Worm (Caenorhabditis elegans): ENCODE measurements around the gene vps-11.

vps-11 gene

ce11 chrII:10834717-10835116 lies 41.4 kb upstream of the vps-11 start:
- TF ChIP-seq mel-28 (tag; optimal IDR thresholded peaks at IDR 0.05; ENCODE audit: borderline replicate concordance) (no peak), die-1 (tag; optimal IDR thresholded peaks at IDR 0.05) (no peak), madf-8 (GFP tag; conservative IDR thresholded peaks at IDR 0.05) (no peak)

- TF ChIP-seq B0035.1 (tag; optimal IDR thresholded peaks at IDR 0.05) (no peak), egl-44 (GFP tag; IDR thresholded peaks at IDR 0.05) (no peak), lin-40 (tag; optimal IDR thresholded peaks at IDR 0.05) (no peak), dpff-1 (tag; optimal IDR thresholded peaks at IDR 0.05) (no peak), zfh-2 (GFP tag; conservative IDR thresholded peaks at IDR 0.05) (peak; percentile 54), cebp-2 (GFP tag; IDR thresholded peaks at IDR 0.05) (no peak), nfya-2 (GFP tag; IDR thresholded peaks at IDR 0.05) (no peak), ztf-22 (GFP tag; optimal IDR thresholded peaks at IDR 0.05) (no peak), lir-1 (GFP tag; conservative IDR thresholded peaks at IDR 0.05) (no peak)
These were observed 36.3 kb upstream of the vps-11 start for ce11 chrII:10829572-10829971.

ce11 chrII:10829081-10829480 lies 35.8 kb upstream of the vps-11 start, which contains the start of gene VM106R.1:
Gene VM106R.1 (minus strand): TSS chrII:10829181.
- TF ChIP-seq gei-17 (GFP tag; optimal IDR thresholded peaks at IDR 0.05) (no peak), athp-1 (tag; optimal IDR thresholded peaks at IDR 0.05) (no peak), tbp1 (GFP tag; optimal IDR thresholded peaks at IDR 0.05) (no peak), let-526 (GFP tag; IDR thresholded peaks at IDR 0.05) (no peak), F52B5.7 (tag; optimal IDR thresholded peaks at IDR 0.05) (no peak), lsl-1 (GFP tag; optimal IDR thresholded peaks at IDR 0.05) (no peak), sea-2 (GFP tag; IDR thresholded peaks at IDR 0.05) (no peak), F49E8.2 (tag; optimal IDR thresholded peaks at IDR 0.05; ENCODE audit: insufficient read depth) (no peak)

- TF ChIP-seq rec-8 (tag; optimal IDR thresholded peaks at IDR 0.05) = peak in 1 of 2 experiments; percentile 12
- peak; percentile 83 for TF ChIP-seq efl-1 (GFP tag; optimal IDR thresholded peaks at IDR 0.05)
- TF ChIP-seq F22D6.2 (tag; optimal IDR thresholded peaks at IDR 0.05) = no peak
- TF ChIP-seq F23B12.7 (tag; optimal IDR thresholded peaks at IDR 0.05; ENCODE audit: insufficient read depth) = peak; percentile 8
- TF ChIP-seq dox-1 (GFP tag; IDR thresholded peaks at IDR 0.05) = peak; percentile 22; the same call in 1 of the 2 replicates
- no peak for TF ChIP-seq rpc-1 (optimal IDR thresholded peaks at IDR 0.05)
- no peak for TF ChIP-seq rpc-1 (tag; optimal IDR thresholded peaks at IDR 0.05)
- TF ChIP-seq lin-54 (GFP tag; optimal IDR thresholded peaks at IDR 0.05) = peak; percentile 66
- TF ChIP-seq Y53G8AR.9 (GFP tag; conservative IDR thresholded peaks at IDR 0.05) = no peak
- TF ChIP-seq nhr-80 (tag; optimal IDR thresholded peaks at IDR 0.05) = no peak
- peak; percentile 33; the same call in 1 of the 2 replicates for TF ChIP-seq attf-3 (GFP tag; conservative IDR thresholded peaks at IDR 0.05)
- peak; percentile 39 for TF ChIP-seq lin-40 (tag; optimal IDR thresholded peaks at IDR 0.05)
- TF ChIP-seq dpl-1 (GFP tag; optimal IDR thresholded peaks at IDR 0.05) = peak; percentile 81
- peak; percentile 59 for TF ChIP-seq F33H1.4 (GFP tag; IDR thresholded peaks at IDR 0.05)
- no peak for TF ChIP-seq Y53F4B.3 (GFP tag; IDR thresholded peaks at IDR 0.05)
- TF ChIP-seq madf-8 (GFP tag; conservative IDR thresholded peaks at IDR 0.05) = peak; percentile 46
- TF ChIP-seq mcd-1 (GFP tag; IDR thresholded peaks at IDR 0.05) = peak; percentile 62
- TF ChIP-seq attf-5 (GFP tag; optimal IDR thresholded peaks at IDR 0.05) = peak; percentile 58
- no peak for TF ChIP-seq fkh-3 (tag; optimal IDR thresholded peaks at IDR 0.05)
- peak in 1 of 3 experiments; percentile 81 for TF ChIP-seq lin-35 (GFP tag; optimal IDR thresholded peaks at IDR 0.05)
- TF ChIP-seq snpc-1.3 (tag; optimal IDR thresholded peaks at IDR 0.05; ENCODE audit: insufficient read depth) = peak; percentile 10
- peak; percentile 62 for TF ChIP-seq snpc-3.4 (tag; optimal IDR thresholded peaks at IDR 0.05)
- no peak for TF ChIP-seq snpc-1.1 (tag; optimal IDR thresholded peaks at IDR 0.05; ENCODE audit: insufficient read depth)
- TF ChIP-seq pbrm-1 (GFP tag; IDR thresholded peaks at IDR 0.05) = 0 out of 2 replicates have a peak, but pooled peaks have one; percentile 44
- peak; percentile 62 for TF ChIP-seq lsl-1 (GFP tag; optimal IDR thresholded peaks at IDR 0.05)
- no peak for TF ChIP-seq snpc-4 (GFP tag; optimal IDR thresholded peaks at IDR 0.05)
- peak in 3 of 4 experiments; percentile 3 to 22 (median 16) for TF ChIP-seq snpc-4 (tag; optimal IDR thresholded peaks at IDR 0.05)
These were observed 30.8 kb upstream of the vps-11 start, which contains the start of the genes R06F6.12 and mix-1 for ce11 chrII:10824046-10824445. Gene R06F6.12 (minus strand): TSS chrII:10824081. Gene mix-1 (plus strand): TSS chrII:10824246.
